Worm (Caenorhabditis elegans): Measurements from ENCODE around the gene srh-37.

The srh-37 gene

ce11 chrV:527602-528001 is 15.3 kb upstream of the srh-37 start, which contains the start of gene srw-108:
Gene srw-108, plus strand, starts transcription at chrV:527902.
- TF ChIP-seq egl-27 (tag; optimal IDR thresholded peaks at IDR 0.05) (no peak), ztf-11 (tag; optimal IDR thresholded peaks at IDR 0.05) (no peak), nhr-237 (tag; optimal IDR thresholded peaks at IDR 0.05) (no peak), fos-1 (tag; optimal IDR thresholded peaks at IDR 0.05) (no peak), mdl-1 (tag; optimal IDR thresholded peaks at IDR 0.05) (no peak), nhr-10 (tag; optimal IDR thresholded peaks at IDR 0.05) (no peak), C34F6.9 (tag; optimal IDR thresholded peaks at IDR 0.05) (no peak), nhr-25 (tag; optimal IDR thresholded peaks at IDR 0.05) (no peak), nhr-129 (tag; optimal IDR thresholded peaks at IDR 0.05) (no peak), ZK546.5 (tag; optimal IDR thresholded peaks at IDR 0.05) (no peak), nhr-6 (tag; optimal IDR thresholded peaks at IDR 0.05) (no peak), aly-2 (tag; optimal IDR thresholded peaks at IDR 0.05) (no peak), R02D3.7 (tag; optimal IDR thresholded peaks at IDR 0.05) (no peak), ceh-16 (tag; optimal IDR thresholded peaks at IDR 0.05) (no peak), nhr-21 (tag; optimal IDR thresholded peaks at IDR 0.05) (no peak), sem-4 (tag; optimal IDR thresholded peaks at IDR 0.05) (no peak), lin-13 (GFP tag; optimal IDR thresholded peaks at IDR 0.05) (no peak), snpc-4 (tag; optimal IDR thresholded peaks at IDR 0.05) (no peak)

- TF ChIP-seq alr-1 (tag; optimal IDR thresholded peaks at IDR 0.05) (no peak), peb-1 (tag; optimal IDR thresholded peaks at IDR 0.05) (no peak), blmp-1 (tag; optimal IDR thresholded peaks at IDR 0.05; ENCODE audit: insufficient read depth) (no peak), F13H6.1 (tag; optimal IDR thresholded peaks at IDR 0.05) (no peak), gmeb-1 (tag; optimal IDR thresholded peaks at IDR 0.05) (no peak)
Measured at ce11 chrV:525040-525439, 12.7 kb upstream of the srh-37 start, which contains the start of gene R11G11.16. Gene R11G11.16, minus strand, starts transcription at chrV:525140.

- TF ChIP-seq sma-9 (GFP tag; optimal IDR thresholded peaks at IDR 0.05), result peak; percentile 10
- TF ChIP-seq sma-9 (tag; optimal IDR thresholded peaks at IDR 0.05), result no peak
- TF ChIP-seq unc-55 (GFP tag; optimal IDR thresholded peaks at IDR 0.05), result no peak
Measured at ce11 chrV:524058-524457, 11.7 kb upstream of the srh-37 start, which contains the start of gene lipl-3. Gene lipl-3, minus strand, starts transcription at chrV:524218.

ce11 chrV:521517-521916 is 9.2 kb upstream of the srh-37 start, which contains the start of gene srw-107:
Gene srw-107, minus strand, starts transcription at chrV:521617.
- TF ChIP-seq nhr-12 (tag; optimal IDR thresholded peaks at IDR 0.05), result no peak
- no peak for TF ChIP-seq nhr-6 (tag; optimal IDR thresholded peaks at IDR 0.05)
- no peak for TF ChIP-seq ama-1 (optimal IDR thresholded peaks at IDR 0.05)
- no peak for TF ChIP-seq unc-39 (tag; optimal IDR thresholded peaks at IDR 0.05)

ce11 chrV:519445-519844 is 7.1 kb upstream of the srh-37 start, which contains the start of gene nhr-210:
Gene nhr-210, minus strand, starts transcription at chrV:519545.
- TF ChIP-seq R02D3.7 (tag; optimal IDR thresholded peaks at IDR 0.05) (no peak), mbf-1 (tag; optimal IDR thresholded peaks at IDR 0.05) (no peak), C34F6.9 (tag; optimal IDR thresholded peaks at IDR 0.05) (no peak), alr-1 (tag; optimal IDR thresholded peaks at IDR 0.05) (no peak), mdl-1 (tag; optimal IDR thresholded peaks at IDR 0.05) (no peak), nhr-6 (tag; optimal IDR thresholded peaks at IDR 0.05) (no peak), dmd-4 (tag; optimal IDR thresholded peaks at IDR 0.05) (no peak), gmeb-1 (tag; optimal IDR thresholded peaks at IDR 0.05) (no peak)

ce11 chrV:505191-505590 is 7.1 kb downstream of the srh-37 start, which contains the start of gene srlf-19:
Gene srlf-19, plus strand, starts transcription at chrV:505491.
- TF ChIP-seq F13H6.1 (tag; optimal IDR thresholded peaks at IDR 0.05) (no peak), snpc-4 (tag; optimal IDR thresholded peaks at IDR 0.05) (no peak), skn-1 (tag; optimal IDR thresholded peaks at IDR 0.05) (no peak), nhr-12 (tag; optimal IDR thresholded peaks at IDR 0.05) (no peak), nhr-11 (tag; optimal IDR thresholded peaks at IDR 0.05) (no peak), R02D3.7 (tag; optimal IDR thresholded peaks at IDR 0.05) (no peak), crh-2 (tag; optimal IDR thresholded peaks at IDR 0.05) (no peak), mdl-1 (tag; optimal IDR thresholded peaks at IDR 0.05) (no peak), ztf-4 (tag; optimal IDR thresholded peaks at IDR 0.05) (no peak), ama-1 (optimal IDR thresholded peaks at IDR 0.05) (no peak), lin-39 (tag; optimal IDR thresholded peaks at IDR 0.05) (no peak), nhr-237 (tag; optimal IDR thresholded peaks at IDR 0.05) (no peak), elt-1 (tag; optimal IDR thresholded peaks at IDR 0.05) (no peak), nhr-23 (tag; optimal IDR thresholded peaks at IDR 0.05) (no peak), sem-4 (tag; optimal IDR thresholded peaks at IDR 0.05) (no peak), alr-1 (tag; optimal IDR thresholded peaks at IDR 0.05) (no peak), nhr-77 (tag; optimal IDR thresholded peaks at IDR 0.05) (no peak), ztf-1 (GFP tag; conservative IDR thresholded peaks at IDR 0.05) (no peak), fos-1 (tag; optimal IDR thresholded peaks at IDR 0.05) (no peak), elt-3 (tag; optimal IDR thresholded peaks at IDR 0.05) (no peak)
